Fruit fly (Drosophila melanogaster) whole organism, larva: Measurements from ENCODE around the gene CG4789.
A peak's percentile ranks its signal among the peaks of the same experiment; 100 is the strongest.

ENCODE experiments used
- noc ChIP-seq: fragments of 200-800 bp; sonication (Bioruptor generic); optimal IDR thresholded peaks from 3 replicates; lab custom pipeline; 2019; ENCODE audit warnings: missing biosample characterization, mild to moderate bottlenecking, missing genetic modification characterization, moderate library complexity

The CG4789 gene

DNA sequence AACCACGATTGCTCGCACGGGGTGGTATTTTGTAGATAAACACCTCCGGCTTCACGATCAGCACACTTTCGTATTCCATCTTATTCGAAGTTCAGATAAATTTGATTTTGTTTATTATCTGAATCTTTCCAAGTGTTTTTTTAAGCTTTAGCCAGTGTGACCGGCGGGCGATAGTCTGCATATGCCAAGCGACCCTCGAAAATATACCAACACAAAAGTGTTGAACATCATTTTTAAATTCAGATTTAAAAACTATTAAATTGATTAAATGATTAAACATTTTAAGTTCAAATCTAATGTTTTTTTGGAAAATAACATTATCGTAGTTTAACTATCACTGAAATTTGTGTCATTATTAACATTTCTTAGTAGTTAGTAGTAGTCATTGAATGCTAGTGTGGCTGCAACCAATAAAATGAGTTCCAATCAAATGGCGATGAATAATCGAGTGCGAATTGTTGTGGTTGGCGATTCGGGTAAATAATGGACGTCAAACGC lies at the start of gene CG4789, which contains the start of gene CG9132:
CG4789 (plus strand) TSS at position 401 of the 498 bp plus-strand sequence.
CG9132 (minus strand) TSS at position 181 of the 498 bp plus-strand sequence.
- no peak for TF ChIP-seq noc

DNA sequence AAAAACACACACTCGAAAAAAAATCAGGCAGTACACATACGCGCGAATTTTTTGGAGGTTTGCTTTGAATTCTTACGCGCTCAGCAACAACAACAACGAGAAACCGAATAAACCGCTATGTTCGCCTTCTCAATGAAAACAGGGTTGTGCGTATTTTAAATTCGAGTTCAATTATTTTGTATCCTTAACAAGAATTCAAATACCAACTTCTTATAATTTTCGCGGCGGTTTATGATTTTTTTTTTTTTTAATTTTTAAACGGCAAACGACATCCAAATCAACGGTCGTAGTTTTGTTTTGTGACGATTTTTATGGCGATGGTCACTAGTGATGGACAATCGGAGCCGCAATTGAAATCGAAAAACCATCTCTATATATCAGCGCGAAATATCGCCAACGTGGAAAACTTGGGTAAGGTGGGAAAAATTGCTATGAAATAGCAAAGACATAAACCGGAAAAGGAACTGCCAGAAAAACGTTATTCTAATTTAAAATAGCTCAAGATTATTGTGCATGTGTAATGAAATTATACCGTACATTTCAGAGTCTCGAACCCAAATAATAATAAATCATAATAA lies 49.1 kb upstream of the CG4789 start, which contains the start of gene goe:
goe (minus strand) TSS at position 332 of the 578 bp plus-strand sequence.
- TF ChIP-seq noc = peak; percentile 56

DNA sequence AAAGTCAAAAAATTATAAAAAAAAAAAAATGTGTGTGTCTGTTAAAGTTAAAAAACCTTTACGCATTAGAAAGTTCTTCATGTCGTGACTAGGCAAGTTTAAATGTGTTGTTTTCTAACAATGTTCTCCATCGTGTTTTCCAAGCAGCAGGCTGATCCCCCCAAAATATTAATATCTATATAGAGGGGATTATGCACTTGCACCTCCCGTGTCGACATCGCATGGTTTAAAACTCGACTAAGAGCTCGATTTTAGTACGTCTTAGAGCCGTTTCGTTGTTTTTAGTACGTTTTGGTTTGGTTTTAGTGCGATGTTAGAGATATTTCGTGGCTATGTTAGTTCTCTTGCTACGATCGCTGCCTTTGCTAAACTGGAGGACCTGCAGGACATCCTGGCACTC lies 47.7 kb upstream of the CG4789 start:
- TF ChIP-seq noc = no peak

DNA sequence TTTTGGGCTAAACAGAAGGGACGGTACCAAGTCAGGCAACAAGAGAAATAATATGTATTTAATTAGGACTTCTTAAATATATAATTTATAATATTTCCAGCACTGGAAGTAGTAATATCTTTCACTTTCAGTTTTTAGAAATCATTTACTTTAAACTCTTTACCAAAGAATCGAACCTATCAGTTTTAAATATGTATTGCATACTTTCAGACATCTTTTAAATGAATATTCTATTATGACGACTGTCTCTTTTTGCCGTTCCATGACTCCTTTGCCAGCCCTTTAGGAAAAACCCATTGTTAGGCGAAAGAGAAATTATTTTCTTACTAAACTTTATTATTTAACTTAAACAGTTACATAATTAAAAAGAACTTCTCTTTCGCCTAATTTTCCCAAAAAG lies 43.1 kb upstream of the CG4789 start:
- no peak for TF ChIP-seq noc

DNA sequence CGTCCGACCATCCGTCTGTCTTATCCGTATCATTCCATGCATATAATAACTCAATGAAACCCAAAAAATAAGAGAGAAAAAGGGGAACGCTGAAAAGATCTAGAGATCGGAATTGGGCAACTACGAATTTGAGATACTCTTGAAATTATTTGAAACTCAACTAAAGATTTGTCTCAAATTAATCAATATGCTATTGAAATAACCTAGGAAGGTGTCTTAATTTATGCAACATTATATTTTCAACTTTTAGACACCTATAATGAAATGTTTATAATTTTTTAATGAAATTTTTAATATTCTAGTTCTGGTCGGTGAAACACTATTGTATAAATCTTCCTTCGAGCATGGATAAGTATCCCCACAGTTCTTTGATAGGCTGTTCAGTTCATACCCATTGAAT lies 40.2 kb upstream of the CG4789 start:
- no peak for TF ChIP-seq noc

DNA sequence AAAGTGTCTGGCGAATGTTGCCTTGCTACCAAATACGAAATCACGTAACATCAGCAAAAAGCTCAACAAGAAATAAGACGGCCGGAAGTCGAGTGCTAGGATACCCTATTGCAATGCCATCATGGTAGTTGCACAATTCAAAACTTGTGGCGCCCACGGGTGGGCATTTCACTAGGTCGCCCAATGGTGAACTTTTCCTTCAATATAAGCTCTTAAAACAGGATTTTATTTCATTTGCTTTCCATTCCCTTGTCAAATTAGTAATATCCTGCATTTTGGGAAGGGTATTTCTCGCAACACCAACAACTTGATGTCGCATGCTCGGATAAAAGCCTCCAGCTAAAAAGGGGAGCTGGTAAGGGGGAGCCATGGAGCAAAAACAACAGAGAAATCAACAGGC lies 39.2 kb upstream of the CG4789 start:
- TF ChIP-seq noc = no peak

DNA sequence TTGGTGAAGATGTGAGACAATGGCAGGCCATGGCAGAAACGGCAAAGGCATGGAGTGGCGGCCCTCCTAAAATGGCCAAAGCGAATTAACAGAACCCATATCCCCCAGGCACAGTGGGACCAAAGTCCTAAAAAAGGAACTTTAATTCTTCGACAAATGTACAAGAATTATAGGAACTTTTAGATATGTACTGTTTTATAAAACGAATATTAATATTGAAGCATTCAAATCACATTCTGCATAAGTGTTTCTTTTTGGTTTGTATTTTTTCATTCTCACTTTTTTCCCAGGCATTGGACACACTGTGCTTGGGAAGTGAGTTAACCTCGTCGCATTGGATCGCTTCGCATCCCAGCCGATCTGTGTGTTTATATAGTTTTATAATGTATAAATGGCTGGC lies 35.8 kb upstream of the CG4789 start:
- TF ChIP-seq noc = no peak

DNA sequence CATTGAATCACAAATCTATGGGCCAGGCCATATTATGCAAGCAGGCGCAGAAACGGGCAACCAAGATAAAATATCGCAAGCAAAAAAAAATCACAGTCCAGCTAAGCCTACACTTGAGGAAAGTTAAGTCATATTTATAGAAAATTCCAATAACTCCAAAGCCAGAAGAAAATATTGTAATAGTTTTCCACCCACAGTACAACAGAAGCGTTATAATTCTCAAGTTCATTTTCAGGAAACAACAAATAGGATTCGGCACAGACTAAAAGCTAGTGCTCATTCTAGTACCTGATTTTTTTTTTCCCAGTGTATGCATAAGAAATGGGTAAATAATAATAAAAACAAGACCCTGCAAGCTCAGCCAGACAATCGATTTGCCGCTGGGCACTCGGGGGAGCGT lies 34.9 kb upstream of the CG4789 start:
- no peak for TF ChIP-seq noc

DNA sequence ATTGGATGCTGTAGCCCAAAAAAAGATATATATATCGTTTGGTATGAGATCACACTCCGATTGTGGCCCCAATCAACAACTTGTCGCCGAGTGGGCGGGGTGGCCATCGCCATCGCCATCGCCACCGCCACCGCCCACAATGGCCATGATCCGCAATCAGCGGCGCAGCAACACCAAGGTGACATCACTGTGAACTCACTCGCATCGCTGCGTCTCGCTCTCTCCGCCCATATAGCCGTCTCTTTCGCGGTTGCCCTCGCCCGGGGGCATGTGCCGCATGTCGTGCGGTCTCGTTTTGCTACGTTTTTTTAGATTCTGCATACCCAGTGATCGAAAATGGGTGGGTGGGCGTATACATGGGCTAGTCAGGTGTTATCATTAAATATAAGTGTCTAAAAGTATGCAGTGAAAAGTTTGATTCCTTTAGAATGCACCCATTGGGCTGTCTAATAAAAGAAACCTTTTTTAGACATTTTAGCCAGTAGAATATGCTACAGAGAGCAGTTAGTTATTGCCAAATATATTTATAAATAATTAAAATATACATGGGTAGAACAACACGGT lies 33.8 kb upstream of the CG4789 start:
- TF ChIP-seq noc = no peak

DNA sequence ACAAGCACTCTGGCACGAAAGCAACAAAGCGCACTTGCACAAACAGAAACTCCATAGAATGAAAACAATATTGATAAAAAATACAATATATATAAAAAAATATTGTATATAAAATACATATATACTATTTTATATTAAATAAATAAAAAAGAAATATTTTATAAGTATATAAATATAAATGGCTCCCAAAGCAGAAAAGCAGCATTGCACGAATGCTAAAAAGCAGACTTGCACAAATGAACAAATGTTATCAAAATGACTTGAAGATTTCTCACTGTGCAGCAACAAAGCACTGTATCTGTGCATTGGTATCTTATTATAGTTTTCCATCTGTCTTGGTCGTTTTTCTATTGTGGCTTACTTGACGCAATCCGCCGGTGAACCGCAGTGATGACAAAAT lies 32.0 kb upstream of the CG4789 start:
- TF ChIP-seq noc = no peak

DNA sequence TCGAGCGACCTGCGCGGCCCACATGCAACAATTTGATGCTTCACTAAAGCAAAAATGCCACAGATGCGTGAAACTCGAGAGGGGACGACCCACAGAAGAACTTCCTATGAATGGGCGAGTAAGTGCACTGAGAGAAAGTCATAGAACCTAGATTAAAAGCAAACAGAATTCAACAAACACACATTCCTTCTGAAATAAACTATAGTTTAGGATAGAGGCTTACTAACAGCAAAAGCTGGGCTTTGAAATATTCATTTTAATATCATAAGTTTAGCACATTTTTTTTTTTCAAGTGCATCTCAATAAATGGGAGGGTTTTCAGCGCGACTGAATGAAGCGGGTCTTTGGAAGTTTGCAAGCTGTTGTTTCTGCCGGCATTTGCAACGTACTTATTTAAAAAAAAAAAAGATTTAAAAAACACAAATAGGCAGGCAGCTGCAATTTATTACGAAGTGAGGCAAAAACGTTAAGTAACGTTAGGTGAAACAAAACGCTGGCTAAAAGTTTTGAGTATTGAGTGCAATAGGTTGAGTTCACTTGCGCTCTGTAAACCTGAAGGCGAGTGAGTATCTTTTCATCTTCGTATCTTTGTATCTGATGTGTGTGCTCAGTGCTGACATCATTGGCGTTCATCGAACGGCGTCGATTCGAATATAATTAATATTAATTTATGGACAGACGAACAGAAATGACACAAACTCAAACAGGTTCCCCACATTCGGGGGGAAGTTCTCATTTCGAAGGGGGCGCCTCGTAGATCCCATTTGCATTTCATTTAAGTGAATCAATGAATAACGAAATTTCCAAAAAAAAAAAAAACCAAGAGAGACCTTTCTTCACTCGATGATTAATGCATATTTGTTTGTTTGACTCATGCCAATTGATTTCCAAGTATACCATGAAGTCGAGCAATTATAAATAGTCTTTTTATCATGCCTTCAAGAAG lies 27.6 kb upstream of the CG4789 start:
- TF ChIP-seq noc = no peak

DNA sequence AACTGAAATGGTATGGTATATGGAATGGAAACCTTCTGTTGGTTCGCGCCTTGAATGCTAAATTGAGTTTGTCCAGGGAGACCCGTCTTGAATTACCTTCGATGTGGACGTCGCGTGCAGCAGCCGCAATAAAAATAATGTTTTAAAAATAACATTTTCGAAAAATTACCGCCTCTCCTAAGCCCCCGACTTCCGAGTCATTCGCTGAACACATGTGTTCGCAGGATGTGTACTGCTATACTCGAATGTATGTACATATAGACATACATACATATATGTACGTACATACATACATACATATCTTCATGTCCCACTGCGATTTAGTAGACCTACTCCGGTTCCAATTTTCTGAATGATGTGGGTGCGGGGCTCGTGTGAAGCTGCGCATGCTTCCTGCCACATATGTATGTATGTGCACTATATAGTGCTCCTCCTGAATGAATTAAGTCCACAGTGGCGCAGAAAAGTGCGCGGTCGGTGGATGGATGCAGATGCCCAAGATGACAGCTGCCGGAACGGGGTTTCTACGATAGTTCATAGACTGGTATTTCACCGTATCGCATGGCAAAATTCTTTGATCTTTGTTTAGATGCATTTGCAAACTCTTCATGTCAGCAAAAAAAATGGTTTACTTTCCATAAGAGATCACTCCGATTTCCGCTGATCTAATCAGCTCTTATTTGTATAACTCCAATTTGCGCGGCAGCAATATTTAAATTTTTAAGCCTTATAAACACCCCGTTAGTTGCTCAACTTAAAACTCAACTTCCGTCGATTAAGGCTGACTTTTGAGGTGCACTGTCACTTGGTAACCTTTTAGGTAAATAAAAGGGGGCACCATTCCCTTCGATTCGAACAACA lies 26.3 kb upstream of the CG4789 start:
- no peak for TF ChIP-seq noc

DNA sequence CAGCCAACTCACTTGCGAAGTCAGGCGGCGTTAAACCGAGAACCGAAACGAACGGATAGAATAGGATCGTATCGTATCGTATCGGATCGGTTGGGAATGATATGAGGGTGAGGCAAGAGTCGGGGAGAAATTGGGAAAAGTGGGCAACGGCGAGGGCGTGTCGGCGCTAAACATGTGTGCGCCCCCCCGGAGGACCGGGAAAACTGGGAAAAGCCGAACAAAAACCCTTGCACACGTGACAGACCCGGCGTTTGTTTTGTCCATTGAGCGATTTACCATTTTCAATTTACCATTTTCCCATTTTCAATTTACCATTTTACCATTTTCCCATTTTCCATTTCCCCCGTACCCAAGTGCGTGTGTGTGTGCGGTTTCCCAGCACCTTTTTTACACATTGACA lies 25.6 kb upstream of the CG4789 start:
- no peak for TF ChIP-seq noc

DNA sequence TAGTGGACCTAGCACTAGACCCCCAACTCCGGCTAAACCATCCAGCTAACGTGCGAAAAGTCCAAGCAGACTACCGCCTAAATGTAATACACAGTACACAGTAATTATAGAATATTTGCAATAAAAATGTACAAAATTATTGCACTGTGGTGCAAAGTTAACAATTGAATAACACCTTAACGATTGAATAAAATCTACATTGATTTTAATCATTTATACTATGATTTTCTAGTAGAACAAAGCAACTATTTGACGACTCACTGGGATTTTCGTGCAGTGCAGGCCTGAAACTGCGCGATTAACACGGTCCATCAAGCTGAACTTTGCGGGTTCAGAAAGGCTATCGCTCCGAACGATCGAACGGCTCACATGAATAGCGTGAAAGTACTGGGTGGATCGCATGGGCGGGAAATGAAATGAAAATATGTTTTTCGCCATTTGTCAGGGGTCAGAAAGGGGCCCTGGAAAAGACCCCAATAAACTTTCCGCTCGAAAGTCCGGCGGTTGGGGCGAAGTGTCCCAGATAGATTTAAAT lies 22.5 kb upstream of the CG4789 start:
- peak; percentile 4 for TF ChIP-seq noc

DNA sequence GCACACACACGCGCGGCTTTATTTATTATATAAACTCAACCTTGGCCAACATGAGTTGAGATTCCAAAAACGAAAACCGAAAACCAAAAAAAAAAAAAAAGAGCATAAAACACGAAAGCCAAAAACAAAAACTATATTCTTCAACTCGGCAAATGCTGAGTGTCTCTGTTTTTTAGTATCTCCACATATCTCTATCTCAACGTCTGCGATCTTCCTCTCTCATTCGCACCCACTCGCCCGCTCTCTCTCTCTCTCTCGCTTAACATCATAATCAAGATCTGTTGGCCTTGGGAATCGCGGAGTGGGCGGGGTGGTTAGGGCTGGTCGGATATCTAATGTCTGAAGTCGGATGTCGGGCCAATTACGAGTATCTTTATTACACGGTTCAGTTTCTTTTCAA lies 20.5 kb upstream of the CG4789 start:
- no peak for TF ChIP-seq noc

DNA sequence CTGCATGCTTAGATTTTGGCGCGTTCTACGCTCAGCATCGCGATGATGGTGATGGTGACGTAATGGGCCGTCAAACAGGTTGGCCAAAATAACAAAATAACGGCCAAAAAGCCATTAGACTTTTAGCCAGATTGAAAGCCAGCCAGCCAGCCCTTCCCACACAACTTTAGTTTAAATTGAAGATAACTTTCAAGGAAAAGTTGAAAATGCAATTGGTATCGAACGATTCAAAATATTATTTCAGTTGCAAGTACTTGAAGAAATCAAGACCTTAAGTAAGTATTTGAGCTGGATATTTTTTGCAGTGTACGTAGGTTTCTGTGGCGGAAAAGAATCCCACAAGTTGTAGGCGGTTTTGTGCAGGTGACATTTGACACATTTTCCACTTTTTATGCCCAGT lies 19.7 kb upstream of the CG4789 start:
- TF ChIP-seq noc = peak; percentile 33
